Worm (Caenorhabditis elegans) whole organism, L3 larva: Measurements from ENCODE around the gene F54B11.4.

Source experiments
- R02D3.7 ChIP-seq: fragments of 150-350 bp; optimal IDR thresholded peaks from 2 replicates; lab custom pipeline; 2014; ENCODE audit warnings: missing biosample characterization, missing genetic modification characterization
- ZK546.5 ChIP-seq: sonication (generic microtip); optimal IDR thresholded peaks from 2 replicates; lab custom pipeline; 2017; ENCODE audit warnings: missing biosample characterization, missing genetic modification characterization
- aly-2 ChIP-seq: fragments of 150-350 bp; optimal IDR thresholded peaks from 2 replicates; lab custom pipeline; 2014; ENCODE audit warnings: missing biosample characterization, missing genetic modification characterization
- ama-1 ChIP-seq: fragments of 150-350 bp; optimal IDR thresholded peaks from 2 replicates; lab custom pipeline; 2018
- ceh-16 ChIP-seq: sonication (generic microtip); optimal IDR thresholded peaks from 2 replicates; lab custom pipeline; 2017; ENCODE audit warnings: missing biosample characterization, missing genetic modification characterization
- ceh-28 ChIP-seq: fragments of 150-350 bp; optimal IDR thresholded peaks from 2 replicates; lab custom pipeline; 2014; ENCODE audit warnings: missing biosample characterization, missing genetic modification reagents, missing genetic modification characterization
- ceh-82 ChIP-seq: fragments of 150-350 bp; optimal IDR thresholded peaks from 2 replicates; lab custom pipeline; 2014; ENCODE audit warnings: missing biosample characterization, missing genetic modification characterization
- ceh-9 ChIP-seq: sonication (generic microtip); optimal IDR thresholded peaks from 2 replicates; lab custom pipeline; 2018; ENCODE audit warnings: missing biosample characterization, missing genetic modification characterization
- daf-12 ChIP-seq: fragments of 150-350 bp; optimal IDR thresholded peaks from 2 replicates; lab custom pipeline; 2014; ENCODE audit warnings: missing biosample characterization, missing genetic modification reagents, missing genetic modification characterization
- egl-27 ChIP-seq: sonication (generic microtip); optimal IDR thresholded peaks from 4 replicates; lab custom pipeline; 2017; ENCODE audit warnings: missing biosample characterization, missing genetic modification reagents, missing genetic modification characterization
- egl-5 ChIP-seq: fragments of 150-350 bp; optimal IDR thresholded peaks from 2 replicates; lab custom pipeline; 2017; ENCODE audit warnings: missing biosample characterization, missing genetic modification reagents, missing genetic modification characterization, inconsistent platforms
- elt-1 ChIP-seq: fragments of 150-350 bp; optimal IDR thresholded peaks from 2 replicates; lab custom pipeline; 2014; ENCODE audit warnings: missing biosample characterization, missing genetic modification characterization
- elt-2 ChIP-seq: sonication (generic microtip); optimal IDR thresholded peaks from 2 replicates; lab custom pipeline; 2016; ENCODE audit warnings: missing genetic modification reagents, mild to moderate bottlenecking, missing genetic modification characterization, missing compliant biosample characterization
- elt-3 ChIP-seq, 3 experiments: fragments of 150-350 bp in 1 of 3; sonication (generic microtip) in 2 of 3; optimal IDR thresholded peaks; 2 replicates in 2 of 3; 4 replicates in 1 of 3; lab custom pipeline; 2014 to 2017; ENCODE audit warnings: missing biosample characterization in 3 of 3, missing genetic modification characterization in 3 of 3
- eor-1 ChIP-seq, 2 experiments: fragments of 150-350 bp; optimal IDR thresholded peaks; 2 replicates each; lab custom pipeline; 2014 to 2018; ENCODE audit warnings: missing biosample characterization in 2 of 2, missing genetic modification characterization in 2 of 2
- fkh-10 ChIP-seq: sonication (generic microtip); optimal IDR thresholded peaks from 2 replicates; lab custom pipeline; 2017; ENCODE audit warnings: missing biosample characterization, missing genetic modification reagents, missing genetic modification characterization
- fkh-2 ChIP-seq: fragments of 150-350 bp; optimal IDR thresholded peaks from 2 replicates; lab custom pipeline; 2014; ENCODE audit warnings: missing biosample characterization, missing genetic modification reagents, missing genetic modification characterization
- fos-1 ChIP-seq: fragments of 150-350 bp; optimal IDR thresholded peaks from 2 replicates; lab custom pipeline; 2014; ENCODE audit warnings: missing biosample characterization, missing genetic modification characterization
- hmg-11 ChIP-seq: sonication (generic microtip); optimal IDR thresholded peaks from 2 replicates; lab custom pipeline; 2016; ENCODE audit warnings: missing genetic modification characterization, missing compliant biosample characterization
- jun-1 ChIP-seq: fragments of 150-350 bp; optimal IDR thresholded peaks from 2 replicates; lab custom pipeline; 2014; ENCODE audit warnings: missing biosample characterization, missing genetic modification reagents, missing genetic modification characterization
- lin-15B ChIP-seq: fragments of 150-350 bp; optimal IDR thresholded peaks from 2 replicates; lab custom pipeline; 2014; ENCODE audit warnings: missing biosample characterization, missing genetic modification characterization
- lin-39 ChIP-seq: fragments of 150-350 bp; optimal IDR thresholded peaks from 2 replicates; lab custom pipeline; 2018; ENCODE audit warnings: missing biosample characterization, missing genetic modification reagents, missing genetic modification characterization
- lsy-12 ChIP-seq: sonication (generic microtip); optimal IDR thresholded peaks from 2 replicates; lab custom pipeline; 2016; ENCODE audit warnings: mild to moderate bottlenecking, missing genetic modification characterization, missing compliant biosample characterization
- mdl-1 ChIP-seq: fragments of 150-350 bp; optimal IDR thresholded peaks from 2 replicates; lab custom pipeline; 2014; ENCODE audit warnings: missing biosample characterization, missing genetic modification characterization
- mml-1 ChIP-seq: fragments of 150-350 bp; sonication (generic microtip); optimal IDR thresholded peaks from 3 replicates; lab custom pipeline; 2014; ENCODE audit warnings: missing biosample characterization, missing genetic modification characterization
- nfya-1 ChIP-seq: sonication (generic microtip); optimal IDR thresholded peaks from 2 replicates; lab custom pipeline; 2017; ENCODE audit warnings: missing genetic modification characterization, mild to moderate bottlenecking, missing compliant biosample characterization, antibody characterized with exemption, moderate library complexity; ENCODE audit not compliant: insufficient read depth
- nhr-11 ChIP-seq: fragments of 150-350 bp; optimal IDR thresholded peaks from 2 replicates; lab custom pipeline; 2014; ENCODE audit warnings: missing biosample characterization, missing genetic modification characterization
- nhr-12 ChIP-seq: fragments of 150-350 bp; optimal IDR thresholded peaks from 2 replicates; lab custom pipeline; 2014; ENCODE audit warnings: missing biosample characterization, missing genetic modification characterization
- nhr-23 ChIP-seq: fragments of 150-350 bp; optimal IDR thresholded peaks from 2 replicates; lab custom pipeline; 2014; ENCODE audit warnings: missing biosample characterization, missing genetic modification reagents, missing genetic modification characterization
- nhr-237 ChIP-seq: fragments of 150-350 bp; optimal IDR thresholded peaks from 2 replicates; lab custom pipeline; 2014; ENCODE audit warnings: missing biosample characterization, missing genetic modification characterization
- nhr-25 ChIP-seq: sonication (generic microtip); optimal IDR thresholded peaks from 2 replicates; lab custom pipeline; 2017; ENCODE audit warnings: missing biosample characterization, missing genetic modification characterization
- nhr-28 ChIP-seq: fragments of 150-350 bp; optimal IDR thresholded peaks from 2 replicates; lab custom pipeline; 2014; ENCODE audit warnings: missing biosample characterization, missing genetic modification characterization
- nhr-43 ChIP-seq: sonication (generic microtip); optimal IDR thresholded peaks from 2 replicates; lab custom pipeline; 2016; ENCODE audit warnings: mild to moderate bottlenecking, missing genetic modification characterization, missing compliant biosample characterization; ENCODE audit not compliant: poor library complexity, severe bottlenecking
- nhr-76 ChIP-seq: fragments of 150-350 bp; sonication (generic microtip); optimal IDR thresholded peaks from 5 replicates; lab custom pipeline; 2014; ENCODE audit warnings: missing biosample characterization, missing genetic modification characterization
- nhr-77 ChIP-seq: fragments of 150-350 bp; optimal IDR thresholded peaks from 2 replicates; lab custom pipeline; 2014; ENCODE audit warnings: missing biosample characterization, missing genetic modification characterization
- pha-4 ChIP-seq: fragments of 150-350 bp; optimal IDR thresholded peaks from 2 replicates; lab custom pipeline; 2014; ENCODE audit warnings: missing biosample characterization, missing genetic modification reagents, missing genetic modification characterization
- pqm-1 ChIP-seq: fragments of 150-350 bp; optimal IDR thresholded peaks from 2 replicates; lab custom pipeline; 2017; ENCODE audit warnings: missing biosample characterization, missing genetic modification characterization, inconsistent platforms
- sea-2 ChIP-seq: fragments of 150-350 bp; sonication (generic microtip); optimal IDR thresholded peaks from 4 replicates; lab custom pipeline; 2014; ENCODE audit warnings: missing biosample characterization, missing genetic modification reagents, missing genetic modification characterization
- snpc-4 ChIP-seq: fragments of 150-350 bp; optimal IDR thresholded peaks from 2 replicates; lab custom pipeline; 2014; ENCODE audit warnings: missing biosample characterization, missing genetic modification characterization
- tbx-2 ChIP-seq: sonication (generic microtip); optimal IDR thresholded peaks from 2 replicates; lab custom pipeline; 2016; ENCODE audit warnings: mild to moderate bottlenecking, missing genetic modification characterization, missing compliant biosample characterization
- unc-39 ChIP-seq: sonication (generic microtip); optimal IDR thresholded peaks from 4 replicates; lab custom pipeline; 2017; ENCODE audit warnings: missing biosample characterization, missing genetic modification characterization
- unc-62 ChIP-seq: fragments of 150-350 bp; sonication (generic microtip); optimal IDR thresholded peaks from 4 replicates; lab custom pipeline; 2014; ENCODE audit warnings: missing biosample characterization, missing genetic modification reagents, missing genetic modification characterization
- zag-1 ChIP-seq: fragments of 150-350 bp; optimal IDR thresholded peaks from 2 replicates; lab custom pipeline; 2014; ENCODE audit warnings: missing biosample characterization, missing genetic modification characterization
- ztf-11 ChIP-seq: fragments of 150-350 bp; optimal IDR thresholded peaks from 2 replicates; lab custom pipeline; 2014; ENCODE audit warnings: missing biosample characterization, missing genetic modification characterization
- ztf-4 ChIP-seq: fragments of 150-350 bp; optimal IDR thresholded peaks from 2 replicates; lab custom pipeline; 2014; ENCODE audit warnings: missing biosample characterization, missing genetic modification characterization

F54B11.4 gene

ce11 chrX:13596003-13596767, 3.7 kb downstream of the F54B11.4 start, which contains the start of gene F54B11.5:
Gene F54B11.5 (minus strand): TSS chrX:13596068.
- TF ChIP-seq lin-39 (tag; lab: Kevin White, UChicago) (peak; percentile 28), nhr-12 (no peak), nhr-23 (peak; percentile 7), lin-15B (peak; percentile 49), fos-1 (tag; lab: Kevin White, UChicago) (peak; percentile 21), nfya-1 (tag; lab: Kevin White, UChicago) (peak; percentile 60), nhr-25 (peak; percentile 20), nhr-43 (tag; lab: Kevin White, UChicago) (no peak), zag-1 (tag; lab: Kevin White, UChicago) (no peak), hmg-11 (peak; percentile 76), pha-4 (peak; percentile 66), elt-2 (tag; lab: Kevin White, UChicago) (peak; percentile 65), R02D3.7 (tag; lab: Kevin White, UChicago) (no peak), mdl-1 (tag; lab: Kevin White, UChicago) (no peak), pqm-1 (tag; lab: Kevin White, UChicago) (peak; percentile 52), snpc-4 (peak; percentile 47)

- TF ChIP-seq zag-1 (tag; lab: Kevin White, UChicago) (no peak), aly-2 (tag; lab: Kevin White, UChicago) (no peak), nhr-237 (no peak), daf-12 (tag; lab: Kevin White, UChicago) (no peak), elt-2 (tag; lab: Kevin White, UChicago) (peak; percentile 51), hmg-11 (peak; percentile 24), nfya-1 (tag; lab: Kevin White, UChicago) (peak; percentile 68), lin-15B (peak; percentile 42), sea-2 (no peak), nhr-11 (peak; percentile 35), ama-1 (no peak), lin-39 (tag; lab: Kevin White, UChicago) (peak; percentile 60), lsy-12 (tag; lab: Kevin White, UChicago) (no peak), jun-1 (no peak), ztf-11 (tag; lab: Kevin White, UChicago) (no peak), ceh-28 (no peak), elt-3 (tag; optimal IDR thresholded peaks at IDR 0.05; lab: Kevin White, UChicago) (no peak), nhr-25 (no peak), nhr-28 (tag; lab: Kevin White, UChicago) (no peak), nhr-43 (tag; lab: Kevin White, UChicago) (no peak), pha-4 (peak; percentile 68), ceh-9 (tag; lab: Kevin White, UChicago) (no peak), nhr-23 (no peak), mml-1 (tag; lab: Kevin White, UChicago) (no peak), fkh-2 (tag; lab: Kevin White, UChicago) (no peak), tbx-2 (tag; lab: Kevin White, UChicago) (no peak), nhr-76 (tag; lab: Kevin White, UChicago) (no peak), nhr-77 (tag; lab: Kevin White, UChicago) (no peak), ZK546.5 (tag; lab: Kevin White, UChicago) (no peak), unc-39 (no peak), egl-27 (tag; lab: Kevin White, UChicago) (no peak), elt-1 (tag; lab: Kevin White, UChicago) (no peak), pqm-1 (tag; lab: Kevin White, UChicago) (peak; percentile 38), snpc-4 (peak; percentile 27), egl-5 (tag; lab: Kevin White, UChicago) (no peak), ceh-82 (tag; lab: Kevin White, UChicago) (no peak), nhr-12 (no peak), ztf-4 (tag; lab: Kevin White, UChicago) (no peak), eor-1 (tag; optimal IDR thresholded peaks at IDR 0.05; lab: Kevin White, UChicago) (no peak), ceh-16 (tag; lab: Kevin White, UChicago) (no peak), R02D3.7 (tag; lab: Kevin White, UChicago) (no peak), unc-62 (no peak), fkh-10 (GFP tag; lab: Kevin White, UChicago) (peak; percentile 27)
Measured at ce11 chrX:13598021-13598499, 5.6 kb downstream of the F54B11.4 start, which contains the start of gene bra-1. Gene bra-1 (plus strand): TSS chrX:13598449.
